Fruit fly (Drosophila melanogaster): ENCODE data around the gene Usp47.

Gene Usp47

dm6 chr3L:5810633-5811341 is 58.0 kb downstream of the Usp47 start, which contains the start of the genes S6k and kri (continued):
- peak; percentile 32 for TF ChIP-seq Meics (GFP tag; optimal IDR thresholded peaks at IDR 0.05)
- no peak for TF ChIP-seq lbe (GFP tag; optimal IDR thresholded peaks at IDR 0.05)
- no peak for TF ChIP-seq CG2202 (tag; optimal IDR thresholded peaks at IDR 0.05)
- TF ChIP-seq hbn (GFP tag; IDR thresholded peaks at IDR 0.05; ENCODE audit: partially characterized antibody): peak; percentile 12; the same call in 1 of the 2 replicates
- no peak for TF ChIP-seq CG7271 (tag; optimal IDR thresholded peaks at IDR 0.05)

Measured in whole organism, embryonic.